Fruit fly (Drosophila melanogaster) whole organism, wandering third instar larva: ENCODE results near the gene CG12105.

Source experiments
- Hnf4 ChIP-seq: fragments of 200-800 bp; sonication (Bioruptor generic); optimal IDR thresholded peaks from 2 replicates; lab custom pipeline; 2016; ENCODE audit warnings: missing biosample characterization, mild to moderate bottlenecking, missing genetic modification characterization
- Hr78 ChIP-seq: fragments of >200 bp; optimal IDR thresholded peaks from 2 replicates; lab custom pipeline; 2017; ENCODE audit warnings: missing biosample characterization, missing genetic modification characterization
- Jra ChIP-seq: sonication (Bioruptor generic); optimal IDR thresholded peaks from 2 replicates; lab custom pipeline; 2016; ENCODE audit warnings: missing biosample characterization, missing genetic modification characterization
- Mio ChIP-seq: sonication (Bioruptor generic); optimal IDR thresholded peaks from 2 replicates; lab custom pipeline; 2016; ENCODE audit warnings: missing biosample characterization, missing genetic modification characterization
- Myc ChIP-seq: fragments of >200 bp; optimal IDR thresholded peaks from 2 replicates; lab custom pipeline; 2017
- OdsH ChIP-seq: fragments of 200-800 bp; sonication (Bioruptor generic); optimal IDR thresholded peaks from 2 replicates; lab custom pipeline; 2016; ENCODE audit warnings: missing biosample characterization, mild to moderate bottlenecking, missing genetic modification characterization
- ey ChIP-seq: fragments of 200-800 bp; sonication (Bioruptor generic); optimal IDR thresholded peaks from 2 replicates; lab custom pipeline; 2016; ENCODE audit warnings: missing biosample characterization, missing genetic modification characterization
- h ChIP-seq: fragments of 200-800 bp; sonication (Bioruptor generic); optimal IDR thresholded peaks from 3 replicates; lab custom pipeline; 2016; ENCODE audit warnings: missing biosample characterization, mild to moderate bottlenecking, missing genetic modification characterization
- psq ChIP-seq: fragments of 200-800 bp; sonication (Bioruptor generic); optimal IDR thresholded peaks from 3 replicates; lab custom pipeline; 2017; ENCODE audit warnings: missing biosample characterization, mild to moderate bottlenecking, missing genetic modification characterization, moderate library complexity

dm6 chr3L:1615701-1616100, at the start of gene CG12105:
- TF ChIP-seq psq (GFP tag; lab: Kevin White, UChicago) (no peak), Myc (no peak), ey (no peak), Mio (GFP tag; lab: Kevin White, UChicago) (no peak), Hnf4 (GFP tag; lab: Kevin White, UChicago) (no peak), OdsH (GFP tag; lab: Kevin White, UChicago) (no peak), Jra (GFP tag; lab: Kevin White, UChicago) (no peak), h (GFP tag; lab: Kevin White, UChicago) (no peak), Hr78 (GFP tag; lab: Kevin White, UChicago) (no peak)
